Worm (Caenorhabditis elegans) whole organism, early embryonic: ENCODE data around the gene C15C7.6.

Experiments used
- aly-1 ChIP-seq: sonication (generic microtip); optimal IDR thresholded peaks from 2 replicates; lab custom pipeline; 2016; ENCODE audit warnings: missing genetic modification characterization, missing compliant biosample characterization
- ama-1 ChIP-seq: fragments of 150-350 bp; optimal IDR thresholded peaks from 2 replicates; lab custom pipeline; 2014
- flt-1 ChIP-seq: fragments of 200-800 bp; sonication (Bioruptor generic); IDR thresholded peaks from 2 replicates; pipeline ENCODE4 v1.3.6; 2022; ENCODE audit warnings: missing genetic modification characterization, missing compliant biosample characterization
- scrt-1 ChIP-seq: fragments of 200-800 bp; sonication (Bioruptor generic); IDR thresholded peaks from 2 replicates; pipeline ENCODE4 v1.3.6; 2022; ENCODE audit warnings: missing genetic modification characterization, missing compliant biosample characterization
- tbx-37 ChIP-seq: fragments of 200-800 bp; sonication (Bioruptor generic); conservative IDR thresholded peaks from 2 replicates; pipeline ENCODE4 v1.3.6; 2022; ENCODE audit warnings: missing genetic modification reagents, missing genetic modification characterization, missing compliant biosample characterization

DNA sequence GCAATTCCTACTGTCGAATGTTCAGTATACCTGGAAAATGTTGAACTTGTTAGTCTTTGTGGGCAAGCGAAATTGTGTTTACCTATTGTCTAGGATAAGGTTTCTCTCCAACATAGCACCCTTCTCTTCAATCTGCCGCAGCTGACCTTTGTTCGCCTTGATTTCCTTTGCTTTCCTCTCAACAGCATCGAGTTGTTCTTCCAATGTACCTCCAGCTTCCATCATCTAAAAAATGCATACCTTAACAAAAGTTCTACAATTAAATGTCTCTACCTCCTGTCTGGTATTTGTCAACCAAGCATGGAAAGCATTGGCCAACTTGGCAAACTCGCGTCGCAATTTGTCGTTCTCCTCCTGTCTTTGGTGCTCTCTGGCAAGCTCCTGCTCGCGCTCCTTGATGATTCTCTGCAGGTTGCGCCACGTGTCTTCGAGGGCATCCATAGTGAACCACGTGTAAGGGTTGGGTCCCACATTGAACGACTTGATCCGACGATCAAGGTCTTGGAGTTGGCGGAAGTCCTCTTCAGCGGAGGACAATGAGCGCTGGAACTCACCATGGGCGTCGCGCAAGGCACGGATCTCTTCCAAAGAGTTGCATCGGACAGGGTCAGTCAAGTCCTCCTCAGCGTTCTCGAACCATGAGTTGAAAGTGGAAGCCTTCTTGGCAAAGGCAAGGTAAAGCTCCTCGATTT lies 51.6 kb downstream of the C15C7.6 start:
- TF ChIP-seq ama-1 (lab: Kevin White, UChicago) (peak; percentile 39), flt-1 (no peak), tbx-37 (GFP tag; lab: Robert Waterston, UW) (no peak), scrt-1 (GFP tag; lab: Robert Waterston, UW) (no peak), aly-1 (tag; lab: Kevin White, UChicago) (no peak)
